Worm (Caenorhabditis elegans) whole organism, L3 larva: Measurements from ENCODE around the gene fbxc-25.

Experiments
- R02D3.7 ChIP-seq: fragments of 150-350 bp; optimal IDR thresholded peaks from 2 replicates; lab custom pipeline; 2014; ENCODE audit warnings: missing biosample characterization, missing genetic modification characterization
- elt-3 ChIP-seq, 3 experiments: fragments of 150-350 bp in 1 of 3; sonication (generic microtip) in 2 of 3; optimal IDR thresholded peaks; 2 replicates in 2 of 3; 4 replicates in 1 of 3; lab custom pipeline; 2014 to 2017; ENCODE audit warnings: missing biosample characterization in 3 of 3, missing genetic modification characterization in 3 of 3
- nhr-11 ChIP-seq: fragments of 150-350 bp; optimal IDR thresholded peaks from 2 replicates; lab custom pipeline; 2014; ENCODE audit warnings: missing biosample characterization, missing genetic modification characterization
- nhr-237 ChIP-seq: fragments of 150-350 bp; optimal IDR thresholded peaks from 2 replicates; lab custom pipeline; 2014; ENCODE audit warnings: missing biosample characterization, missing genetic modification characterization
- nhr-25 ChIP-seq: sonication (generic microtip); optimal IDR thresholded peaks from 2 replicates; lab custom pipeline; 2017; ENCODE audit warnings: missing biosample characterization, missing genetic modification characterization
- unc-62 ChIP-seq: fragments of 150-350 bp; sonication (generic microtip); optimal IDR thresholded peaks from 4 replicates; lab custom pipeline; 2014; ENCODE audit warnings: missing biosample characterization, missing genetic modification reagents, missing genetic modification characterization
- ztf-11 ChIP-seq: fragments of 150-350 bp; optimal IDR thresholded peaks from 2 replicates; lab custom pipeline; 2014; ENCODE audit warnings: missing biosample characterization, missing genetic modification characterization

DNA sequence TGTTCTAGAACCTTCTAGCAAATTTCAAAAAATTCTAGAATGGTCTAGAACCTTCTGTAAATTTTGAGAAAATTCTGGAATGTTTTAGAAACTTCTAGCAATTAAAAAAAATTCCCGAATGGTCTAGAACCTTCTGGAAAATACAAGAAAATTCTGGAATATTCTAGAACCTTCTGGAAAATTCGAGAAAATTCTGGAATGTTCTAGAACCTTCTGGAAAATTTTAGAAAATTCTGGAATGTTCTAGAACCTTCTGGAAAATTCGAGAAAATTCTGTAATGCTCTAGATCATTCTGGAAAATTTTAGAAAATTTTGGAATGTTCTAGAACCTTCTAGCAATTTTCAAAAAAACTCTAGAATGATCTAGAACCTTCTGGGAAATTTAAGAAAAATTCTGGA lies 34.4 kb upstream of the fbxc-25 start:
- TF ChIP-seq unc-62 (GFP tag; lab: Kevin White, UChicago) (no peak), nhr-237 (tag; lab: Kevin White, UChicago) (no peak), elt-3 (tag; optimal IDR thresholded peaks at IDR 0.05; lab: Kevin White, UChicago) (no peak), nhr-25 (tag; lab: Kevin White, UChicago) (no peak), nhr-11 (tag; lab: Kevin White, UChicago) (no peak), ztf-11 (tag; lab: Kevin White, UChicago) (no peak), R02D3.7 (tag; lab: Kevin White, UChicago) (no peak)
